Worm (Caenorhabditis elegans) whole organism, early embryonic: ENCODE data around the gene srw-133.

Experiments used
- F13C5.2 ChIP-seq: sonication (generic microtip); optimal IDR thresholded peaks from 2 replicates; lab custom pipeline; 2017; ENCODE audit warnings: mild to moderate bottlenecking, missing genetic modification characterization, inconsistent platforms, missing compliant biosample characterization
- flt-1 ChIP-seq: fragments of 200-800 bp; sonication (Bioruptor generic); IDR thresholded peaks from 2 replicates; pipeline ENCODE4 v1.3.6; 2022; ENCODE audit warnings: missing genetic modification characterization, missing compliant biosample characterization

DNA sequence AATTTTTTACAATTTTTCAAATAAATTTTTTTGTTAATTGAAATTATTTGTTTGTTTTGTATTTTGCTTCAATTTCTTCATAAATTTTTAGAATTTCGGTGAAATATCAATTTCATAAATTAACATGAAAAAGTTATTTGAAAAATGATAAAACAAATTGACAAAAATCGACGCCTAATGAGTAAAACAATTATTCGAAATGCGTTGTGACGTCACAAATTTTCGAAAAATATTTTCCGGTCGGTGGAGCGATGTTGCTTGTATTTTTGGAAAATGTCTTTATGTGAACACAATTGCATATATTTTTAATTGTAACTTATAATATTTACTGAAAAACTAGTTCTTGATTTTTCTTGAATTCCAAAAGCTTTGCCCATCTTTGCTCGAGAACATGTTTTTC is 34.0 kb downstream of the srw-133 start:
- TF ChIP-seq flt-1 (GFP tag; lab: Robert Waterston, UW) (no peak), F13C5.2 (tag; lab: Kevin White, UChicago) (no peak)
